Worm (Caenorhabditis elegans) whole organism, L2 larva: ENCODE results near the gene C35D6.3.

Experiments
- ama-1 ChIP-seq: fragments of 150-350 bp; optimal IDR thresholded peaks from 2 replicates; lab custom pipeline; 2018; ENCODE audit warnings: inconsistent platforms
- blmp-1 ChIP-seq: sonication (generic microtip); optimal IDR thresholded peaks from 2 replicates; lab custom pipeline; 2017; ENCODE audit warnings: missing genetic modification characterization, mild to moderate bottlenecking, missing compliant biosample characterization, antibody characterized with exemption, moderate library complexity; ENCODE audit not compliant: insufficient read depth
- elt-3 ChIP-seq: sonication (generic microtip); optimal IDR thresholded peaks from 2 replicates; lab custom pipeline; 2017; ENCODE audit warnings: missing biosample characterization, missing genetic modification characterization
- lin-13 ChIP-seq: fragments of 150-350 bp; optimal IDR thresholded peaks from 2 replicates; lab custom pipeline; 2014; ENCODE audit warnings: missing biosample characterization, missing genetic modification reagents, missing genetic modification characterization
- lin-39 ChIP-seq: fragments of 150-350 bp; optimal IDR thresholded peaks from 2 replicates; lab custom pipeline; 2014; ENCODE audit warnings: missing biosample characterization, missing genetic modification reagents, missing genetic modification characterization
- mab-5 ChIP-seq: fragments of 150-350 bp; optimal IDR thresholded peaks from 2 replicates; lab custom pipeline; 2014; ENCODE audit warnings: missing biosample characterization, missing genetic modification characterization
- mdl-1 ChIP-seq, 2 experiments: fragments of 150-350 bp in 1 of 2; sonication (generic microtip) in 1 of 2; optimal IDR thresholded peaks; 2 replicates each; lab custom pipeline; 2017; ENCODE audit warnings: missing biosample characterization in 2 of 2, missing genetic modification characterization in 2 of 2
- nhr-23 ChIP-seq: fragments of 150-350 bp; optimal IDR thresholded peaks from 2 replicates; lab custom pipeline; 2014; ENCODE audit warnings: missing biosample characterization, missing genetic modification reagents, missing genetic modification characterization
- skn-1 ChIP-seq: sonication (generic microtip); optimal IDR thresholded peaks from 2 replicates; lab custom pipeline; 2017; ENCODE audit warnings: missing biosample characterization, missing genetic modification characterization
- sma-9 ChIP-seq, 2 experiments: fragments of 150-350 bp in 1 of 2; sonication (generic microtip) in 1 of 2; optimal IDR thresholded peaks; 2 replicates each; lab custom pipeline; 2014 to 2016; ENCODE audit warnings: missing genetic modification characterization in 2 of 2, mild to moderate bottlenecking in 1 of 2, missing biosample characterization in 1 of 2, missing compliant biosample characterization in 1 of 2, missing genetic modification reagents in 1 of 2, moderate library complexity in 1 of 2
- snpc-4 ChIP-seq: fragments of 150-350 bp; optimal IDR thresholded peaks from 2 replicates; lab custom pipeline; 2014; ENCODE audit warnings: missing biosample characterization, missing genetic modification characterization
- unc-55 ChIP-seq: fragments of 150-350 bp; sonication (generic microtip); optimal IDR thresholded peaks from 3 replicates; lab custom pipeline; 2014; ENCODE audit warnings: missing biosample characterization, missing genetic modification reagents, missing genetic modification characterization
- zag-1 ChIP-seq: fragments of 150-350 bp; optimal IDR thresholded peaks from 2 replicates; lab custom pipeline; 2014; ENCODE audit warnings: missing biosample characterization, missing genetic modification characterization
- ztf-11 ChIP-seq: sonication (generic microtip); optimal IDR thresholded peaks from 2 replicates; lab custom pipeline; 2017; ENCODE audit warnings: missing biosample characterization, missing genetic modification characterization

ce11 chrIV:16333121-16333520 is 13.5 kb upstream of the C35D6.3 start:
- TF ChIP-seq sma-9 (GFP tag; optimal IDR thresholded peaks at IDR 0.05; lab: Kevin White, UChicago) (no peak), sma-9 (tag; optimal IDR thresholded peaks at IDR 0.05; lab: Kevin White, UChicago) (no peak), ztf-11 (tag; lab: Kevin White, UChicago) (no peak), mab-5 (tag; lab: Kevin White, UChicago) (no peak), blmp-1 (tag; lab: Kevin White, UChicago) (no peak), snpc-4 (no peak), elt-3 (no peak), mdl-1 (tag; optimal IDR thresholded peaks at IDR 0.05; lab: Kevin White, UChicago) (no peak), lin-13 (no peak), skn-1 (no peak), ama-1 (no peak), nhr-23 (tag; lab: Kevin White, UChicago) (no peak), unc-55 (GFP tag; lab: Kevin White, UChicago) (no peak), zag-1 (tag; lab: Kevin White, UChicago) (no peak), lin-39 (tag; lab: Kevin White, UChicago) (no peak)
